Fruit fly (Drosophila melanogaster) Kc167 (cell line): ENCODE data around the gene Tim17b2.

Experiments used
- Myc ChIP-seq: fragments of >200 bp; optimal IDR thresholded peaks from 2 replicates; lab custom pipeline; 2017; ENCODE audit warnings: missing external identifiers
- Sin3A ChIP-seq: fragments of >200 bp; optimal IDR thresholded peaks from 2 replicates; lab custom pipeline; 2018; ENCODE audit warnings: missing external identifiers
- h ChIP-seq: fragments of >200 bp; optimal IDR thresholded peaks from 3 replicates; lab custom pipeline; 2018; ENCODE audit warnings: missing external identifiers
- ttk ChIP-seq: sonication (Bioruptor generic); optimal IDR thresholded peaks from 2 replicates; lab custom pipeline; 2017; ENCODE audit warnings: missing external identifiers

- TF ChIP-seq Sin3A (lab: Kevin White, UChicago) = no peak
- TF ChIP-seq Myc (lab: Kevin White, UChicago) = no peak
- no peak for TF ChIP-seq h
- TF ChIP-seq ttk = no peak
Measured at dm6 chr2L:15484429-15484828, at the start of gene Tim17b2.
